Fruit fly (Drosophila melanogaster): ENCODE data around the gene Mst36Fa.

Mst36Fa gene

dm6 chr2L:18653328-18653675 lies 23.5 kb downstream of the Mst36Fa start (continued):
- TF ChIP-seq fd64A (GFP tag; optimal IDR thresholded peaks at IDR 0.05) = peak; percentile 58
- TF ChIP-seq pho (GFP tag; optimal IDR thresholded peaks at IDR 0.05) = no peak
- peak; percentile 52 for TF ChIP-seq CG12104 (GFP tag; optimal IDR thresholded peaks at IDR 0.05)
- TF ChIP-seq sr (GFP tag; IDR thresholded peaks at IDR 0.05) = no peak
- TF ChIP-seq CG17829 (tag; optimal IDR thresholded peaks at IDR 0.05) = peak; percentile 86
- peak; percentile 23 for TF ChIP-seq kah (GFP tag; optimal IDR thresholded peaks at IDR 0.05)
- no peak for TF ChIP-seq chinmo (GFP tag; IDR thresholded peaks at IDR 0.05; ENCODE audit: partially characterized antibody)
- TF ChIP-seq CG10267 (tag; optimal IDR thresholded peaks at IDR 0.05) = peak; percentile 69
- no peak for TF ChIP-seq luna (GFP tag; optimal IDR thresholded peaks at IDR 0.05)
- TF ChIP-seq knrl (GFP tag; IDR thresholded peaks at IDR 0.05; ENCODE audit: partially characterized antibody) = no peak
- TF ChIP-seq lola (GFP tag; optimal IDR thresholded peaks at IDR 0.05) = peak in 1 of 3 experiments; percentile 58
- TF ChIP-seq nerfin-1 (tag; optimal IDR thresholded peaks at IDR 0.05) = peak; percentile 65
- peak; percentile 36 for TF ChIP-seq Ets97D (GFP tag; optimal IDR thresholded peaks at IDR 0.05)
- TF ChIP-seq pum (GFP tag; optimal IDR thresholded peaks at IDR 0.05) = no peak
- TF ChIP-seq CG8478 (optimal IDR thresholded peaks at IDR 0.05) = no peak
- TF ChIP-seq fu2 (GFP tag; optimal IDR thresholded peaks at IDR 0.05) = no peak
- no peak for TF ChIP-seq CG3995 (GFP tag; optimal IDR thresholded peaks at IDR 0.05)
- no peak for TF ChIP-seq inv (GFP tag; IDR thresholded peaks at IDR 0.05; ENCODE audit: partially characterized antibody)
- TF ChIP-seq croc (GFP tag; conservative IDR thresholded peaks at IDR 0.05) = peak; percentile 79
- no peak for TF ChIP-seq Bdp1 (GFP tag; optimal IDR thresholded peaks at IDR 0.05)
- peak; percentile 59; the same call in 1 of the 2 replicates for TF ChIP-seq Rfx (GFP tag; IDR thresholded peaks at IDR 0.05)
- TF ChIP-seq Poxn (GFP tag; IDR thresholded peaks at IDR 0.05) = no peak
- TF ChIP-seq CG15479 (GFP tag; optimal IDR thresholded peaks at IDR 0.05) = peak; percentile 4
- peak; percentile 15 for TF ChIP-seq psq (GFP tag; optimal IDR thresholded peaks at IDR 0.05)
- TF ChIP-seq CG11696 (GFP tag; IDR thresholded peaks at IDR 0.05) = peak; percentile 60; the same call in 1 of the 2 replicates
- peak; percentile 3 for TF ChIP-seq Nf-YB (GFP tag; optimal IDR thresholded peaks at IDR 0.05)
- 0 out of 2 replicates have a peak, but pooled peaks have one; percentile 38 for TF ChIP-seq NFAT (GFP tag; IDR thresholded peaks at IDR 0.05)
- peak; percentile 15 for TF ChIP-seq org-1 (GFP tag; optimal IDR thresholded peaks at IDR 0.05)
- no peak for TF ChIP-seq CG13775 (GFP tag; optimal IDR thresholded peaks at IDR 0.05)
- TF ChIP-seq CG17186 (GFP tag; optimal IDR thresholded peaks at IDR 0.05) = peak; percentile 20
- peak; percentile 86 for TF ChIP-seq Blimp-1 (GFP tag; optimal IDR thresholded peaks at IDR 0.05)
- peak; percentile 52 for TF ChIP-seq nau (GFP tag; optimal IDR thresholded peaks at IDR 0.05)
- peak; percentile 75; the same call in 2 of the 3 replicates for TF ChIP-seq otp (GFP tag; IDR thresholded peaks at IDR 0.05)
- no peak for TF ChIP-seq CG10321 (GFP tag; IDR thresholded peaks at IDR 0.05)
- TF ChIP-seq bab2 (GFP tag; optimal IDR thresholded peaks at IDR 0.05) = peak; percentile 7
- 0 out of 3 replicates have a peak, but pooled peaks have one; percentile 13 for TF ChIP-seq CG14050 (GFP tag; IDR thresholded peaks at IDR 0.05)
- TF ChIP-seq CG1832 (GFP tag; optimal IDR thresholded peaks at IDR 0.05) = no peak
- TF ChIP-seq TFAM (GFP tag; optimal IDR thresholded peaks at IDR 0.05) = peak; percentile 42
- no peak for TF ChIP-seq pzg (GFP tag; optimal IDR thresholded peaks at IDR 0.05)
- peak in 1 of 3 experiments; percentile 78 for TF ChIP-seq Stat92E (GFP tag; optimal IDR thresholded peaks at IDR 0.05)
- TF ChIP-seq Ravus (GFP tag; IDR thresholded peaks at IDR 0.05) = no peak
- TF ChIP-seq CG14441 (GFP tag; IDR thresholded peaks at IDR 0.05) = peak; percentile 67
- peak; percentile 15 for TF ChIP-seq Chrac-16 (GFP tag; optimal IDR thresholded peaks at IDR 0.05)
- TF ChIP-seq vvl (GFP tag; IDR thresholded peaks at IDR 0.05) = peak; percentile 91
- peak; percentile 95 for TF ChIP-seq Med (GFP tag)
- peak; percentile 83 for TF ChIP-seq Spps (tag; optimal IDR thresholded peaks at IDR 0.05)
- no peak for TF ChIP-seq cato (GFP tag; optimal IDR thresholded peaks at IDR 0.05; ENCODE audit: borderline replicate concordance)
- no peak for TF ChIP-seq Hand (GFP tag; optimal IDR thresholded peaks at IDR 0.05)
- TF ChIP-seq corto (GFP tag; optimal IDR thresholded peaks at IDR 0.05) = peak; percentile 91
- peak; percentile 4 for TF ChIP-seq Atf-2 (GFP tag; optimal IDR thresholded peaks at IDR 0.05)
- TF ChIP-seq Hr39 (optimal IDR thresholded peaks at IDR 0.05) = no peak

Data from whole organism, embryonic.